Worm (Caenorhabditis elegans) whole organism, L1 larva: ENCODE measurements around the gene cee-1.

Experiments used
- blmp-1 ChIP-seq: fragments of 150-350 bp; optimal IDR thresholded peaks from 2 replicates; lab custom pipeline; 2014; ENCODE audit warnings: missing biosample characterization, missing genetic modification characterization
- ceh-90 ChIP-seq: sonication (generic microtip); optimal IDR thresholded peaks from 2 replicates; lab custom pipeline; 2016; ENCODE audit warnings: missing genetic modification characterization, missing compliant biosample characterization
- dpl-1 ChIP-seq, 3 experiments: fragments of 150-350 bp in 2 of 3; sonication (generic microtip) in 1 of 3; optimal IDR thresholded peaks; 2 replicates each; lab custom pipeline; 2014 to 2017; ENCODE audit warnings: missing biosample characterization in 3 of 3, missing genetic modification characterization in 3 of 3, missing genetic modification reagents in 3 of 3
- fkh-8 ChIP-seq: sonication (generic microtip); optimal IDR thresholded peaks from 2 replicates; lab custom pipeline; 2016; ENCODE audit warnings: mild to moderate bottlenecking, missing genetic modification characterization, missing compliant biosample characterization
- fos-1 ChIP-seq: fragments of 150-350 bp; optimal IDR thresholded peaks from 2 replicates; lab custom pipeline; 2014; ENCODE audit warnings: missing biosample characterization, missing genetic modification characterization
- lin-15B ChIP-seq: fragments of 150-350 bp; sonication (generic microtip); optimal IDR thresholded peaks from 3 replicates; lab custom pipeline; 2014; ENCODE audit warnings: missing biosample characterization, missing genetic modification characterization
- mdl-1 ChIP-seq, 2 experiments: fragments of 150-350 bp; optimal IDR thresholded peaks; 2 replicates each; lab custom pipeline; 2014 to 2017; ENCODE audit warnings: missing biosample characterization in 2 of 2, missing genetic modification characterization in 2 of 2, inconsistent platforms in 1 of 2
- mep-1 ChIP-seq: fragments of 150-350 bp; optimal IDR thresholded peaks from 2 replicates; lab custom pipeline; 2014; ENCODE audit warnings: missing biosample characterization, missing genetic modification characterization
- nhr-11 ChIP-seq: fragments of 150-350 bp; optimal IDR thresholded peaks from 2 replicates; lab custom pipeline; 2014; ENCODE audit warnings: missing biosample characterization, missing genetic modification characterization
- nhr-76 ChIP-seq: sonication (generic microtip); optimal IDR thresholded peaks from 2 replicates; lab custom pipeline; 2017; ENCODE audit warnings: missing biosample characterization, missing genetic modification characterization
- nhr-84 ChIP-seq: sonication (generic microtip); optimal IDR thresholded peaks from 2 replicates; lab custom pipeline; 2017; ENCODE audit warnings: missing biosample characterization, missing genetic modification characterization
- snpc-4 ChIP-seq: fragments of 150-350 bp; optimal IDR thresholded peaks from 2 replicates; lab custom pipeline; 2014; ENCODE audit warnings: missing biosample characterization, missing genetic modification characterization
- tlp-1 ChIP-seq: fragments of 150-350 bp; optimal IDR thresholded peaks from 2 replicates; lab custom pipeline; 2014; ENCODE audit warnings: missing biosample characterization, missing genetic modification characterization

DNA sequence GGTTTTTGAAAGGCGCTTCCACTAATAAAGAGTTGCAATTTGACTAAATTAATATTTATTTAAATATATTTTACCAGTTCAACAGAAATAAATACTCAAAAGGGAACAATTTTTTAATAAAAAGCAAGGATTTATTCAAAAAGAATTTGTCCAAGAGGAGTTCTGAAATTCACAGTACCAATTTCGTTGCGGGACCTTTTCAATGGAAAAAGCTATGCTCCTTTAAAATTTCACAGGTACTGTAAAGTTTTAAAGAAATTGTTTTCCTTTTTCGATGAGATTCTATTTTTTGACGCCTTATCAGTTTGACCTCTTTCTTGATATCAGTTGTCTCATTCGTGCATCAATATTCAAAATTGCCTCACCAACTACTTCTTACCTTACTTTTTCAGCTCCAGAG, 12.2 kb upstream of the cee-1 start, which contains the start of gene tag-340:
- TF ChIP-seq fos-1 (no peak), lin-15B (no peak), nhr-76 (tag; lab: Kevin White, UChicago) (no peak), mdl-1 (tag; optimal IDR thresholded peaks at IDR 0.05; lab: Kevin White, UChicago) (no peak), snpc-4 (tag; lab: Kevin White, UChicago) (no peak), dpl-1 (GFP tag; optimal IDR thresholded peaks at IDR 0.05; lab: Kevin White, UChicago) (no peak), fkh-8 (tag; lab: Kevin White, UChicago) (no peak), mep-1 (tag; lab: Kevin White, UChicago) (no peak), nhr-11 (tag; lab: Kevin White, UChicago) (no peak), ceh-90 (tag; lab: Kevin White, UChicago) (no peak), blmp-1 (no peak), nhr-84 (tag; lab: Kevin White, UChicago) (no peak), tlp-1 (tag; lab: Kevin White, UChicago) (no peak)
